Worm (Caenorhabditis elegans) whole organism, mixed stage, embryonic: Measurements from ENCODE around the gene H14E04.2.
A peak's percentile ranks its signal among the peaks of the same experiment; 100 is the strongest.

Experiments
- bed-3 ChIP-seq: fragments of 200-800 bp; sonication (Bioruptor generic); optimal IDR thresholded peaks from 3 replicates; lab custom pipeline; 2018; ENCODE audit warnings: mild to moderate bottlenecking, missing genetic modification characterization, moderate library complexity, missing compliant biosample characterization
- blmp-1 ChIP-seq: fragments of 150-350 bp; optimal IDR thresholded peaks from 2 replicates; lab custom pipeline; 2014; ENCODE audit warnings: missing biosample characterization, missing genetic modification characterization
- ceh-39 ChIP-seq: fragments of 150-350 bp; optimal IDR thresholded peaks from 2 replicates; lab custom pipeline; 2014; ENCODE audit warnings: missing biosample characterization, missing genetic modification characterization
- ceh-43 ChIP-seq: fragments of 200-800 bp; sonication (Bioruptor generic); optimal IDR thresholded peaks from 2 replicates; lab custom pipeline; 2018; ENCODE audit warnings: mild to moderate bottlenecking, missing genetic modification characterization, moderate library complexity, missing compliant biosample characterization
- ces-1 ChIP-seq: fragments of 150-350 bp; optimal IDR thresholded peaks from 2 replicates; lab custom pipeline; 2014; ENCODE audit warnings: missing biosample characterization, missing genetic modification reagents, missing genetic modification characterization
- cnd-1 ChIP-seq: fragments of 200-800 bp; sonication (Bioruptor generic); optimal IDR thresholded peaks from 2 replicates; lab custom pipeline; 2018; ENCODE audit warnings: mild to moderate bottlenecking, missing genetic modification characterization, missing compliant biosample characterization
- drap-1 ChIP-seq: fragments of 200-800 bp; sonication (Bioruptor generic); optimal IDR thresholded peaks from 3 replicates; lab custom pipeline; 2018; ENCODE audit warnings: mild to moderate bottlenecking, missing genetic modification characterization, missing compliant biosample characterization
- elt-1 ChIP-seq: sonication (generic microtip); optimal IDR thresholded peaks from 2 replicates; lab custom pipeline; 2017; ENCODE audit warnings: missing genetic modification characterization, mild to moderate bottlenecking, missing compliant biosample characterization, antibody characterized with exemption, moderate library complexity, borderline replicate concordance; ENCODE audit not compliant: insufficient read depth
- flh-1 ChIP-seq: fragments of 200-800 bp; sonication (Bioruptor generic); optimal IDR thresholded peaks from 2 replicates; lab custom pipeline; 2018; ENCODE audit warnings: mild to moderate bottlenecking, missing genetic modification characterization, moderate library complexity, missing compliant biosample characterization
- ham-2 ChIP-seq: fragments of 200-800 bp; sonication (Bioruptor generic); optimal IDR thresholded peaks from 2 replicates; lab custom pipeline; 2018; ENCODE audit warnings: mild to moderate bottlenecking, missing genetic modification characterization, missing compliant biosample characterization
- hlh-1 ChIP-seq: fragments of 150-350 bp; optimal IDR thresholded peaks from 2 replicates; lab custom pipeline; 2014; ENCODE audit warnings: missing biosample characterization, missing genetic modification reagents, missing genetic modification characterization
- lin-13 ChIP-seq: fragments of 150-350 bp; optimal IDR thresholded peaks from 2 replicates; lab custom pipeline; 2014; ENCODE audit warnings: missing biosample characterization, missing genetic modification characterization
- lin-32 ChIP-seq: fragments of 200-800 bp; sonication (Bioruptor generic); optimal IDR thresholded peaks from 2 replicates; lab custom pipeline; 2018; ENCODE audit warnings: mild to moderate bottlenecking, missing genetic modification characterization, missing compliant biosample characterization
- lsy-2 ChIP-seq: fragments of 150-350 bp; optimal IDR thresholded peaks from 2 replicates; lab custom pipeline; 2014; ENCODE audit warnings: missing biosample characterization, missing genetic modification characterization
- mab-5 ChIP-seq: fragments of 150-350 bp; optimal IDR thresholded peaks from 2 replicates; lab custom pipeline; 2014; ENCODE audit warnings: missing biosample characterization, missing genetic modification characterization
- mls-2 ChIP-seq: sonication (generic microtip); optimal IDR thresholded peaks from 2 replicates; lab custom pipeline; 2016; ENCODE audit warnings: mild to moderate bottlenecking, missing genetic modification characterization, moderate library complexity, missing compliant biosample characterization
- nhr-12 ChIP-seq: fragments of 150-350 bp; optimal IDR thresholded peaks from 2 replicates; lab custom pipeline; 2014; ENCODE audit warnings: missing biosample characterization, missing genetic modification characterization
- nhr-2 ChIP-seq: fragments of 150-350 bp; optimal IDR thresholded peaks from 2 replicates; lab custom pipeline; 2014; ENCODE audit warnings: missing biosample characterization, missing genetic modification characterization
- nhr-237 ChIP-seq: fragments of 150-350 bp; optimal IDR thresholded peaks from 2 replicates; lab custom pipeline; 2014; ENCODE audit warnings: missing biosample characterization, missing genetic modification characterization
- nhr-28 ChIP-seq: fragments of 150-350 bp; optimal IDR thresholded peaks from 2 replicates; lab custom pipeline; 2014; ENCODE audit warnings: missing biosample characterization, missing genetic modification characterization
- nhr-76 ChIP-seq: sonication (generic microtip); optimal IDR thresholded peaks from 2 replicates; lab custom pipeline; 2017; ENCODE audit warnings: missing biosample characterization, missing genetic modification characterization
- sem-2 ChIP-seq: fragments of 200-800 bp; sonication (Bioruptor generic); optimal IDR thresholded peaks from 2 replicates; lab custom pipeline; 2018; ENCODE audit warnings: mild to moderate bottlenecking, missing genetic modification characterization, missing compliant biosample characterization
- snpc-4 ChIP-seq: fragments of 150-350 bp; optimal IDR thresholded peaks from 2 replicates; lab custom pipeline; 2014; ENCODE audit warnings: missing biosample characterization, missing genetic modification characterization
- tbx-8 ChIP-seq: fragments of 200-800 bp; sonication (Bioruptor generic); optimal IDR thresholded peaks from 2 replicates; lab custom pipeline; 2018; ENCODE audit warnings: mild to moderate bottlenecking, missing genetic modification characterization, moderate library complexity, missing compliant biosample characterization
- unc-120 ChIP-seq: sonication (generic microtip); optimal IDR thresholded peaks from 2 replicates; lab custom pipeline; 2017; ENCODE audit warnings: missing genetic modification characterization, missing compliant biosample characterization; ENCODE audit not compliant: poor library complexity, severe bottlenecking
- unc-39 ChIP-seq: fragments of 150-350 bp; optimal IDR thresholded peaks from 2 replicates; lab custom pipeline; 2014; ENCODE audit warnings: missing biosample characterization, missing genetic modification characterization
- zip-8 ChIP-seq: fragments of 150-350 bp; optimal IDR thresholded peaks from 2 replicates; lab custom pipeline; 2014; ENCODE audit warnings: missing biosample characterization, missing genetic modification characterization
- ztf-11 ChIP-seq: fragments of 150-350 bp; optimal IDR thresholded peaks from 2 replicates; lab custom pipeline; 2014; ENCODE audit warnings: missing biosample characterization, missing genetic modification characterization

Gene H14E04.2

DNA sequence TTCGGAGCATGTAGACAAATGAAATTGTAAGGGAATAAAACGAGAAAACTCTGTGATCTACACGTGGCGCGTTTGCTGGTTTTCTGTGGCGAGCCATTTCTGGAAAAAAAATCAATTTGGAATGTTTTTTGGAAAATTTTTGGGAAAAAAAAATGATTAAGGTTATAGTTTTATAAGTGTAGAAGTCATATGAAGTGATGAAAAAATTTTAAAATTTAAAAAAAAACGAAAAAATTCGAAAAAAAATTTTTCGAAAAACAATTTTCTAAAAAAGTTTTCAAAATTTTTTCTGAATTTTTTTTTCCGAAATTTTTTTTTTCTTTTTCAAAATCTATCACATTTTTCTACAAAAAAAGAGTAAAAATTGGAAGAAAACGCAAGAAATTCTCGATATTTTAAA is 10.5 kb downstream of the H14E04.2 start, which contains the start of gene H14E04.3:
H14E04.3 (minus strand) TSS at position 101 of the 400 bp plus-strand sequence.
- no peak for TF ChIP-seq ceh-43
- no peak for TF ChIP-seq mls-2
- TF ChIP-seq tbx-8 (GFP tag; lab: Kevin White, UChicago), result no peak
- no peak for TF ChIP-seq blmp-1 (tag; lab: Kevin White, UChicago)
- no peak for TF ChIP-seq bed-3 (GFP tag; lab: Kevin White, UChicago)
- TF ChIP-seq lin-32, result no peak
- TF ChIP-seq snpc-4 (tag; lab: Kevin White, UChicago), result no peak
- TF ChIP-seq lsy-2 (tag; lab: Kevin White, UChicago), result no peak
- TF ChIP-seq, all 35 proteins: peak for 0

DNA sequence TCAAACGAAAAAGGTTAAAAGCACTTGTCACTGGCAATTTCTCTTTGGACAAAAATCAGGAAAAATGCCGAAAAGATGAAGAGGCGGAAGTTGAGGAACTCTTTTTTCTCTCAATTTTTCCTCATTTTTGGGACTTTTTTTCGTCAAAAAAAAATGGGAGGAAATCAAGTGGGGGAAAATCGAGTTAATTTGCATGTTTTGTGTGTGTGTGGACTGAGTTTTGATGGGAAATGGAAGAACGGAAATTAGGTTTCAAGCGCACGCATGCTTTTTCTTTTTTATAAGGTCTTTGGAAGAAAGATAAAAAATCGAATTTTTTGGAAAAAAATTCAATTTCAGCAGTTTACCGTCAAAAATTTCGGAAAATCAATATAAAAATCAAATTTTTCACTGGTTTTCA is 15.7 kb downstream of the H14E04.2 start:
- TF ChIP-seq ces-1 (peak; percentile 76), hlh-1 (tag; lab: Kevin White, UChicago) (no peak)

DNA sequence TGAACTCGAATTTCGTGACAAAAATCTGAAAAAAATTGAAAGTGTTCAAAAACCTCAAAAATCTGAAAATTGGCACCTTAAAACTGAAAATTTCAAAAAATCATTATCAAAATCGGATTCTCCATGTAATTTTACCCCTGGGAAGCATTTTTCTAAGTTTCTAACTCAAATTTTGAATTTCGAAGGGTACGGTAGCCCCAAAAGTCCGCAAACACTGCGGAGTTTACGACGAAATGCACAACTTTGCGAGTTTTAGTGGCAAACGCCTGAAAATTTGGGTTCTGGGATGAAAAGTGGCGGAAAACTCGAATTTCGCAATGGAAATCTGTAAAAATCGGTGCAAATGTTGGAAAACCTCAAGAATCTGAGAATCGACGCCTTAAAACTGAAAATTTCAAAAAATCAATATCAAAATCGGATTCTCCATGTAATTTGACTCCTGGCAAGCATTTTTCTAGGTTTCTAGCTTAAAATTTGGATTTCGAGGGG is 17.7 kb downstream of the H14E04.2 start:
- TF ChIP-seq ham-2, result no peak
- TF ChIP-seq lin-32, result no peak
- TF ChIP-seq lin-13, result peak; percentile 9
- TF ChIP-seq elt-1 (tag; lab: Kevin White, UChicago), result no peak
- no peak for TF ChIP-seq sem-2
- peak; percentile 53 for TF ChIP-seq lsy-2 (tag; lab: Kevin White, UChicago)

DNA sequence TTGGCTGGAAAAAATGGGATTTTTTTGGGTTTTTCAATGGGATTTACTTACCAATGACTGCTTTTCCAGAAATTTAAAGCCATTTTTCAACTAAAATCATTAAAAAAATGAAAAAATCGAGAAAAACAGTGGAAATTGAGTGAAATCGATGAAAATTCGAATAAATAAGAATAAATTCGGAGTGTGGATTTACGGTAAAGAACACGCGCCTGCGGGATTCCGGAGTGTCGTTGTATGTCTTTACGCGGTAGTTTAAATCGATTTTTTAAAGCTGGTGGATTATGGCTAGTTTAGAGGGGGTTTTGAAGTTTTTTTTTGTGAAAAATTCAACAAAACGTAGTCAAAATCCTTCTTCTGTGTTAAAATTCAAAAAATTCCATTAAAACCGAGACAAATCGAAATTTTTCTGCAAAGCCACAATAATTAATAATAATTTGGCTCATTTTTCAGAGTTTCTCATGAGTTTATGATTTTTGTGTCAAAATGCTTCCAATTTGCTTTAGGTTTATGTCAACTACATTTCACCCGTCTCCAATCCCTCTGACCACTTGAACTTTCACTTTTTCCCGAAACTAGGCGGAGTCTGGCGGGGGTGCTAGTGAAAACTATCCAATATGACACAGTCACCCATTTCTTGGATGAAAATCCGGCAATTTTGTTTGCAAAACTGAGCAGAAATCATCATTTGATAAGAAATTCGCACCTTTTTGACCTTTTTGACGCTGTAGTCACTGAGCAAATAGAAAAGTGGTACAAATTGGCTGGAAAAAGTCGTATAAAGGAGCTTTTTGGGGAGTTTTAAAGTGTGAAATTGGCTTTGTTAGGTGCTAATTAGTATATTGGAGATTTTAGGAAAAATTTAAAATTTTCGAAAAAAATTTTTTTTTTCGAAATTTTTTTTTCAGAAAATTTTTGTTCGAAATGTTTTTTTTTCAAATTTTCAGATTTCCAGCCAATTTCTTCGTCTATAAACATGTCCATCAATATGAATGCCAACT is 25.4 kb downstream of the H14E04.2 start, which contains the start of the genes cic-1 and strm-1:
cic-1 (minus strand) TSS at position 96 of the 998 bp plus-strand sequence.
strm-1 (plus strand) TSS at position 945 of the 998 bp plus-strand sequence.
- no peak for TF ChIP-seq ztf-11
- TF ChIP-seq ham-2, result peak; percentile 40
- TF ChIP-seq unc-120 (tag; lab: Kevin White, UChicago), result peak; percentile 38
- TF ChIP-seq blmp-1 (tag; lab: Kevin White, UChicago), result peak; percentile 94
- TF ChIP-seq nhr-28 (tag; lab: Kevin White, UChicago), result no peak
- peak; percentile 20 for TF ChIP-seq nhr-237 (tag; lab: Kevin White, UChicago)
- TF ChIP-seq lsy-2 (tag; lab: Kevin White, UChicago), result peak; percentile 51
- TF ChIP-seq lin-13, result peak; percentile 30
- TF ChIP-seq flh-1 (GFP tag; lab: Kevin White, UChicago), result no peak
- peak; percentile 77 for TF ChIP-seq ces-1
- peak; percentile 11 for TF ChIP-seq mab-5 (tag; lab: Kevin White, UChicago)
- TF ChIP-seq cnd-1, result no peak
- TF ChIP-seq, all 35 proteins: peak for 8

DNA sequence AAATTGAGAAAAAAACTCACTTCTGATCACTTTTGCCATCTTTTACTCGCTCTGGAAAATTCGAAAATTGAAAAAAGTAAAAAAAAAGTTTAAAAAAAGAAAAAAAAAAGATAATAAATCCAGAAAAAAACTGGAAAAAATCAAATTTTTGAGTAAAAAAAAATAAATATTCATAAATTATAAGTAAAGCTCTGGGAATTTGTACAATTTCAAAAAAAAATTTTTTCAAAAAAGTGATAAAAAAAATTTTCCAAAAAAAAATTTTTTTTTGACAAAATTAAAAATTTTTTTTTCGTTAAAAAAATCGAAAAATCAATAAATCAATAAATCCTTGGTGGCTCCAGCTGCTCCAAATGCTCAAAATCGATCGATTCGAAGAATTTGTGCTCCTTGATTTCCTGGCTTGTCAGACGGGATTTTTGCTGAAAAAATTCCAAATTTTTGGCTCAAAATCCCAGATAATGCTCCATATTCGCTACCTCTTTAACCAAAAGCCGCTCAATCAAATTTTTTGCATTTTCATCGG is 35.0 kb downstream of the H14E04.2 start, which contains the start of gene mrpl-30:
mrpl-30 (minus strand) TSS at position 51 of the 526 bp plus-strand sequence.
- TF ChIP-seq ham-2 (no peak), nhr-12 (tag; lab: Kevin White, UChicago) (no peak), ces-1 (no peak), bed-3 (GFP tag; lab: Kevin White, UChicago) (no peak), zip-8 (tag; lab: Kevin White, UChicago) (no peak), blmp-1 (tag; lab: Kevin White, UChicago) (no peak), nhr-76 (tag; lab: Kevin White, UChicago) (no peak), nhr-2 (tag; lab: Kevin White, UChicago) (no peak), elt-1 (tag; lab: Kevin White, UChicago) (no peak), hlh-1 (tag; lab: Kevin White, UChicago) (no peak), cnd-1 (no peak), ztf-11 (no peak), unc-120 (tag; lab: Kevin White, UChicago) (no peak), ceh-39 (tag; lab: Kevin White, UChicago) (no peak), unc-39 (tag; lab: Kevin White, UChicago) (no peak), drap-1 (GFP tag; lab: Kevin White, UChicago) (no peak), flh-1 (GFP tag; lab: Kevin White, UChicago) (no peak)
- TF ChIP-seq, all 35 proteins: peak for 0
